Worm (Caenorhabditis elegans) whole organism, L2 larva: ENCODE data around the gene C56G2.9.

Experiments used
- ceh-82 ChIP-seq: fragments of 150-350 bp; optimal IDR thresholded peaks from 2 replicates; lab custom pipeline; 2014; ENCODE audit warnings: missing biosample characterization, missing genetic modification characterization
- elt-1 ChIP-seq: fragments of 150-350 bp; optimal IDR thresholded peaks from 2 replicates; lab custom pipeline; 2014; ENCODE audit warnings: missing biosample characterization, missing genetic modification characterization
- lin-39 ChIP-seq: fragments of 150-350 bp; optimal IDR thresholded peaks from 2 replicates; lab custom pipeline; 2014; ENCODE audit warnings: missing biosample characterization, missing genetic modification reagents, missing genetic modification characterization
- mdl-1 ChIP-seq, 2 experiments: fragments of 150-350 bp in 1 of 2; sonication (generic microtip) in 1 of 2; optimal IDR thresholded peaks; 2 replicates each; lab custom pipeline; 2017; ENCODE audit warnings: missing biosample characterization in 2 of 2, missing genetic modification characterization in 2 of 2
- nhr-12 ChIP-seq: fragments of 150-350 bp; optimal IDR thresholded peaks from 2 replicates; lab custom pipeline; 2014; ENCODE audit warnings: missing biosample characterization, missing genetic modification characterization
- nhr-25 ChIP-seq: fragments of 150-350 bp; sonication (generic microtip); optimal IDR thresholded peaks from 3 replicates; lab custom pipeline; 2014; ENCODE audit warnings: missing biosample characterization, missing genetic modification characterization
- unc-39 ChIP-seq: fragments of 150-350 bp; optimal IDR thresholded peaks from 2 replicates; lab custom pipeline; 2014; ENCODE audit warnings: missing biosample characterization, missing genetic modification characterization
- ztf-11 ChIP-seq: sonication (generic microtip); optimal IDR thresholded peaks from 2 replicates; lab custom pipeline; 2017; ENCODE audit warnings: missing biosample characterization, missing genetic modification characterization

DNA sequence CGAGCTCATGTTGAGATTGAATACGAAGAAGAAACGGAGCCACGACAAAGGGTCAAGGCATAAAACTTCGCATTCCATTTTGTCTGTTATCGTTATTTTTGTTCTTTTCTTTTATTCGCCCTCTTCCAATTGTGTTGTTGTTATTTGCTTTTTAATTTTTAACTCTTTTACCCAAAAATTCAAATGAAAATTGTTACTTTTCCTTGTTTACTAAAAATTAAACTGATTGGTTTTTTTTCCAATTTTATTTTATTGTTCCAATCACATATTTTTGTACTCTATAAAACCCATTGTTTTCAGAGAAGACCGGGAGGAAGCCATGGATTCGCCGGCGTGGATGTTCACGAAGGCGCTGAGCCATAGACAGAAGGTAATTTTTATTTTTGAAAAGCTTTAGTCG, 37.3 kb upstream of the C56G2.9 start, which contains the start of gene C16A3.5:
- TF ChIP-seq mdl-1 (tag; optimal IDR thresholded peaks at IDR 0.05; lab: Kevin White, UChicago) (no peak), nhr-12 (no peak), nhr-25 (tag; lab: Kevin White, UChicago) (no peak), ceh-82 (tag; lab: Kevin White, UChicago) (no peak), unc-39 (no peak), elt-1 (tag; lab: Kevin White, UChicago) (no peak), ztf-11 (tag; lab: Kevin White, UChicago) (no peak), lin-39 (tag; lab: Kevin White, UChicago) (no peak)
